Fruit fly (Drosophila melanogaster) whole organism: ENCODE results near the gene CG16985.

Source experiments
- pan ChIP-seq: fragments of >200 bp; optimal IDR thresholded peaks from 2 replicates; lab custom pipeline; 2017
- psq ChIP-seq: fragments of >200 bp; optimal IDR thresholded peaks from 2 replicates; lab custom pipeline; 2017

DNA sequence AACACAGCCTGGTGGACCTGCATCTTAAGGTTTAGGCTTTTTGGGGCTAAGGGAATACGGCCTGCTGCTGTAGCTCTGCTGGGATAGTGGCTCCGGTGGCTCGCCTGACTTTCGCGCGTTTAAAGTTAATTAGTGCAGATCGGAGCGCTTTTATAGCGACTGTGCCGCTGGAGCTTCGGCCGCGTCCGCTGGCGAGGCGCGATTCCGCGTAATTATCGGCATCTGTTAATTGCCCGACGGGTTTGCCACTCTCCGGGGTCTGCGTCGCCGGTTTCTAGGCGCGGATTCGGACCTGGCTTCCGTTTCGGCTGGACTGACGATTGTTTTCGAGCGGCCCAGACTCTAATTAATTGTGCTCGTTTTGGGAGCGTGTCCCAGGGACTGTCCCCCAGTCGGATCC, 44.2 kb downstream of the CG16985 start, which contains the start of gene CG14949:
- TF ChIP-seq pan (lab: Kevin White, UChicago) (no peak), psq (lab: Kevin White, UChicago) (no peak)
